Worm (Caenorhabditis elegans) whole organism, mixed stage, embryonic: ENCODE measurements around the gene ceh-32.

ENCODE experiments used
- blmp-1 ChIP-seq: fragments of 150-350 bp; optimal IDR thresholded peaks from 2 replicates; lab custom pipeline; 2014; ENCODE audit warnings: missing biosample characterization, missing genetic modification characterization
- elt-3 ChIP-seq: fragments of 150-350 bp; optimal IDR thresholded peaks from 2 replicates; lab custom pipeline; 2014; ENCODE audit warnings: missing biosample characterization, missing genetic modification characterization
- ham-2 ChIP-seq: fragments of 200-800 bp; sonication (Bioruptor generic); optimal IDR thresholded peaks from 2 replicates; lab custom pipeline; 2018; ENCODE audit warnings: mild to moderate bottlenecking, missing genetic modification characterization, missing compliant biosample characterization
- lsy-2 ChIP-seq: fragments of 150-350 bp; optimal IDR thresholded peaks from 2 replicates; lab custom pipeline; 2014; ENCODE audit warnings: missing biosample characterization, missing genetic modification characterization
- mab-5 ChIP-seq: fragments of 150-350 bp; optimal IDR thresholded peaks from 2 replicates; lab custom pipeline; 2014; ENCODE audit warnings: missing biosample characterization, missing genetic modification characterization
- nhr-237 ChIP-seq: fragments of 150-350 bp; optimal IDR thresholded peaks from 2 replicates; lab custom pipeline; 2014; ENCODE audit warnings: missing biosample characterization, missing genetic modification characterization
- sem-2 ChIP-seq: fragments of 200-800 bp; sonication (Bioruptor generic); optimal IDR thresholded peaks from 2 replicates; lab custom pipeline; 2018; ENCODE audit warnings: mild to moderate bottlenecking, missing genetic modification characterization, missing compliant biosample characterization
- sptf-1 ChIP-seq: sonication (generic microtip); optimal IDR thresholded peaks from 2 replicates; lab custom pipeline; 2017; ENCODE audit warnings: mild to moderate bottlenecking, missing genetic modification characterization, moderate library complexity, missing compliant biosample characterization
- unc-120 ChIP-seq: sonication (generic microtip); optimal IDR thresholded peaks from 2 replicates; lab custom pipeline; 2017; ENCODE audit warnings: missing genetic modification characterization, missing compliant biosample characterization; ENCODE audit not compliant: poor library complexity, severe bottlenecking
- unc-62 ChIP-seq: fragments of 150-350 bp; optimal IDR thresholded peaks from 2 replicates; lab custom pipeline; 2014; ENCODE audit warnings: missing biosample characterization, missing genetic modification reagents, missing genetic modification characterization

- no peak for TF ChIP-seq mab-5 (tag; lab: Kevin White, UChicago)
- TF ChIP-seq sptf-1, result no peak
- no peak for TF ChIP-seq unc-62
- TF ChIP-seq elt-3 (tag; lab: Kevin White, UChicago), result no peak
- TF ChIP-seq lsy-2 (tag; lab: Kevin White, UChicago), result no peak
- no peak for TF ChIP-seq ham-2 (GFP tag; lab: Kevin White, UChicago)
- no peak for TF ChIP-seq sem-2 (GFP tag; lab: Kevin White, UChicago)
- no peak for TF ChIP-seq blmp-1 (tag; lab: Kevin White, UChicago)
- TF ChIP-seq nhr-237 (tag; lab: Kevin White, UChicago), result no peak
- no peak for TF ChIP-seq unc-120 (tag; lab: Kevin White, UChicago)
Measured at ce11 chrV:11682858-11683257, 22.3 kb downstream of the ceh-32 start.
